Worm (Caenorhabditis elegans): Measurements from ENCODE around the gene srx-47.

The srx-47 gene

ce11 chrV:9316970-9317369 is 32.8 kb upstream of the srx-47 start:
- TF ChIP-seq gmeb-1 (tag; optimal IDR thresholded peaks at IDR 0.05) (no peak), ama-1 (optimal IDR thresholded peaks at IDR 0.05) (no peak), dmd-4 (tag; optimal IDR thresholded peaks at IDR 0.05) (no peak), ceh-82 (tag; optimal IDR thresholded peaks at IDR 0.05) (no peak), nhr-237 (tag; optimal IDR thresholded peaks at IDR 0.05) (no peak), nhr-11 (tag; optimal IDR thresholded peaks at IDR 0.05) (no peak), ceh-16 (tag; optimal IDR thresholded peaks at IDR 0.05) (no peak), C34F6.9 (tag; optimal IDR thresholded peaks at IDR 0.05) (no peak), unc-55 (GFP tag; optimal IDR thresholded peaks at IDR 0.05) (no peak), unc-62 (GFP tag; optimal IDR thresholded peaks at IDR 0.05) (no peak), lin-39 (tag; optimal IDR thresholded peaks at IDR 0.05) (no peak), blmp-1 (tag; optimal IDR thresholded peaks at IDR 0.05; ENCODE audit: insufficient read depth) (no peak), sma-9 (GFP tag; optimal IDR thresholded peaks at IDR 0.05) (no peak), sma-9 (tag; optimal IDR thresholded peaks at IDR 0.05) (no peak), ZK546.5 (tag; optimal IDR thresholded peaks at IDR 0.05) (no peak), crh-2 (tag; optimal IDR thresholded peaks at IDR 0.05) (no peak), peb-1 (tag; optimal IDR thresholded peaks at IDR 0.05) (no peak)

ce11 chrV:9318046-9318445 is 31.7 kb upstream of the srx-47 start, which contains the start of gene kvs-3:
kvs-3 (plus strand) TSS chrV:9318311.
- TF ChIP-seq lin-11 (tag; optimal IDR thresholded peaks at IDR 0.05) (no peak), nhr-11 (tag; optimal IDR thresholded peaks at IDR 0.05) (no peak), ceh-16 (tag; optimal IDR thresholded peaks at IDR 0.05) (no peak), R02D3.7 (tag; optimal IDR thresholded peaks at IDR 0.05) (no peak), Y55F3AM.14 (GFP tag; optimal IDR thresholded peaks at IDR 0.05) (peak; percentile 8), C34F6.9 (tag; optimal IDR thresholded peaks at IDR 0.05) (peak; percentile 12), nhr-77 (tag; optimal IDR thresholded peaks at IDR 0.05) (no peak), nhr-21 (tag; optimal IDR thresholded peaks at IDR 0.05) (peak; percentile 15), skn-1 (tag; optimal IDR thresholded peaks at IDR 0.05) (no peak), nhr-12 (tag; optimal IDR thresholded peaks at IDR 0.05) (no peak), mdl-1 (tag; optimal IDR thresholded peaks at IDR 0.05) (no peak), unc-62 (GFP tag; optimal IDR thresholded peaks at IDR 0.05) (no peak), snpc-4 (tag; optimal IDR thresholded peaks at IDR 0.05) (no peak), sem-4 (tag; optimal IDR thresholded peaks at IDR 0.05) (no peak), ztf-1 (GFP tag; conservative IDR thresholded peaks at IDR 0.05) (no peak), nhr-10 (tag; optimal IDR thresholded peaks at IDR 0.05) (no peak), mbf-1 (tag; optimal IDR thresholded peaks at IDR 0.05) (no peak), alr-1 (tag; optimal IDR thresholded peaks at IDR 0.05) (no peak), peb-1 (tag; optimal IDR thresholded peaks at IDR 0.05) (no peak), lsy-2 (tag; optimal IDR thresholded peaks at IDR 0.05) (peak in 1 of 2 experiments; percentile 36), elt-1 (tag; optimal IDR thresholded peaks at IDR 0.05) (no peak), nhr-25 (tag; optimal IDR thresholded peaks at IDR 0.05) (no peak), nhr-6 (tag; optimal IDR thresholded peaks at IDR 0.05) (no peak), ztf-4 (tag; optimal IDR thresholded peaks at IDR 0.05) (no peak), blmp-1 (tag; optimal IDR thresholded peaks at IDR 0.05; ENCODE audit: insufficient read depth) (no peak), unc-39 (tag; optimal IDR thresholded peaks at IDR 0.05) (no peak), sma-3 (GFP tag; optimal IDR thresholded peaks at IDR 0.05) (peak; percentile 47), egl-27 (tag; optimal IDR thresholded peaks at IDR 0.05) (peak; percentile 57), gmeb-1 (tag; optimal IDR thresholded peaks at IDR 0.05) (no peak), crh-2 (tag; optimal IDR thresholded peaks at IDR 0.05) (peak; percentile 72), aly-2 (tag; optimal IDR thresholded peaks at IDR 0.05) (no peak), unc-55 (GFP tag; optimal IDR thresholded peaks at IDR 0.05) (peak; percentile 22), ama-1 (optimal IDR thresholded peaks at IDR 0.05) (no peak), nhr-237 (tag; optimal IDR thresholded peaks at IDR 0.05) (no peak), mab-5 (tag; optimal IDR thresholded peaks at IDR 0.05) (peak; percentile 36), ztf-11 (tag; optimal IDR thresholded peaks at IDR 0.05) (no peak), fos-1 (tag; optimal IDR thresholded peaks at IDR 0.05) (peak; percentile 46), elt-3 (tag; optimal IDR thresholded peaks at IDR 0.05) (no peak), nhr-23 (tag; optimal IDR thresholded peaks at IDR 0.05) (no peak), lin-13 (GFP tag; optimal IDR thresholded peaks at IDR 0.05) (peak; percentile 45), ZK546.5 (tag; optimal IDR thresholded peaks at IDR 0.05) (no peak), lin-39 (tag; optimal IDR thresholded peaks at IDR 0.05) (no peak), sma-9 (GFP tag; optimal IDR thresholded peaks at IDR 0.05) (peak; percentile 84), sma-9 (tag; optimal IDR thresholded peaks at IDR 0.05) (no peak), zag-1 (tag; optimal IDR thresholded peaks at IDR 0.05) (no peak), nhr-129 (tag; optimal IDR thresholded peaks at IDR 0.05) (peak; percentile 55), dmd-4 (tag; optimal IDR thresholded peaks at IDR 0.05) (no peak), ceh-82 (tag; optimal IDR thresholded peaks at IDR 0.05) (no peak), F13H6.1 (tag; optimal IDR thresholded peaks at IDR 0.05) (peak; percentile 33)

Data from whole organism, L2 larva.